Worm (Caenorhabditis elegans) whole organism, L1 larva: ENCODE results near the gene sqv-7.

Source experiments
- C16A3.4 ChIP-seq: fragments of 150-350 bp; optimal IDR thresholded peaks from 2 replicates; lab custom pipeline; 2014; ENCODE audit warnings: missing biosample characterization, missing genetic modification characterization
- C34B4.2 ChIP-seq: sonication (generic microtip); optimal IDR thresholded peaks from 2 replicates; lab custom pipeline; 2017; ENCODE audit warnings: mild to moderate bottlenecking, missing genetic modification characterization, missing compliant biosample characterization
- alr-1 ChIP-seq: fragments of 200-800 bp; sonication (Bioruptor generic); optimal IDR thresholded peaks from 2 replicates; lab custom pipeline; 2018; ENCODE audit warnings: borderline replicate concordance, mild to moderate bottlenecking, missing genetic modification characterization, missing compliant biosample characterization
- blmp-1 ChIP-seq: fragments of 150-350 bp; optimal IDR thresholded peaks from 2 replicates; lab custom pipeline; 2014; ENCODE audit warnings: missing biosample characterization, missing genetic modification characterization
- ceh-63 ChIP-seq: fragments of 200-800 bp; sonication (Bioruptor generic); optimal IDR thresholded peaks from 2 replicates; lab custom pipeline; 2018; ENCODE audit warnings: mild to moderate bottlenecking, missing genetic modification characterization, missing compliant biosample characterization
- ceh-8 ChIP-seq: fragments of 200-800 bp; sonication (Bioruptor generic); optimal IDR thresholded peaks from 2 replicates; lab custom pipeline; 2018; ENCODE audit warnings: mild to moderate bottlenecking, missing genetic modification characterization, moderate library complexity, missing compliant biosample characterization
- ceh-82 ChIP-seq, 3 experiments: fragments of 150-350 bp in 1 of 3; sonication (generic microtip) in 2 of 3; optimal IDR thresholded peaks; 2 replicates each; lab custom pipeline; 2014 to 2017; ENCODE audit warnings: missing biosample characterization in 3 of 3, missing genetic modification characterization in 3 of 3
- ceh-88 ChIP-seq: fragments of 200-800 bp; sonication (Bioruptor generic); IDR thresholded peaks from 2 replicates; pipeline ENCODE4 v1.3.6; 2022; ENCODE audit warnings: missing genetic modification characterization, missing compliant biosample characterization
- ceh-90 ChIP-seq: sonication (generic microtip); optimal IDR thresholded peaks from 2 replicates; lab custom pipeline; 2016; ENCODE audit warnings: missing genetic modification characterization, missing compliant biosample characterization
- ces-1 ChIP-seq: fragments of 150-350 bp; optimal IDR thresholded peaks from 2 replicates; lab custom pipeline; 2014; ENCODE audit warnings: missing biosample characterization, missing genetic modification reagents, missing genetic modification characterization
- dsc-1 ChIP-seq: sonication (generic microtip); optimal IDR thresholded peaks from 2 replicates; lab custom pipeline; 2016; ENCODE audit warnings: mild to moderate bottlenecking, missing genetic modification characterization, missing compliant biosample characterization
- efl-3 ChIP-seq: fragments of 200-800 bp; sonication (Bioruptor generic); optimal IDR thresholded peaks from 2 replicates; lab custom pipeline; 2018; ENCODE audit warnings: mild to moderate bottlenecking, missing genetic modification characterization, missing compliant biosample characterization
- egl-13 ChIP-seq: sonication (generic microtip); optimal IDR thresholded peaks from 2 replicates; lab custom pipeline; 2016; ENCODE audit warnings: missing genotype, missing genetic modification reagents, missing genetic modification characterization, missing compliant biosample characterization
- egl-27 ChIP-seq, 2 experiments: fragments of 150-350 bp in 1 of 2; sonication (generic microtip); optimal IDR thresholded peaks; 3 replicates each; lab custom pipeline; 2017 to 2018; ENCODE audit warnings: missing biosample characterization in 2 of 2, missing genetic modification characterization in 2 of 2, missing genetic modification reagents in 2 of 2
- elt-3 ChIP-seq, 6 experiments: fragments of 150-350 bp in 1 of 6; sonication (generic microtip); optimal IDR thresholded peaks; 2 replicates each; lab custom pipeline; 2017 to 2018; ENCODE audit warnings: missing biosample characterization in 6 of 6, missing genetic modification characterization in 6 of 6, inconsistent platforms in 1 of 6
- fkh-10 ChIP-seq: sonication (generic microtip); optimal IDR thresholded peaks from 2 replicates; lab custom pipeline; 2017; ENCODE audit warnings: missing biosample characterization, missing genetic modification reagents, missing genetic modification characterization
- fkh-4 ChIP-seq: sonication (generic microtip); optimal IDR thresholded peaks from 2 replicates; lab custom pipeline; 2016; ENCODE audit warnings: missing compliant biosample characterization, missing genetic modification characterization, borderline replicate concordance
- grh-1 ChIP-seq: fragments of 200-800 bp; sonication (Bioruptor generic); IDR thresholded peaks from 2 replicates; pipeline ENCODE4 v1.3.6; 2022; ENCODE audit warnings: missing genetic modification reagents, missing genetic modification characterization, missing compliant biosample characterization
- hlh-17 ChIP-seq: fragments of 200-800 bp; sonication (Bioruptor generic); optimal IDR thresholded peaks from 2 replicates; lab custom pipeline; 2018; ENCODE audit warnings: missing genetic modification characterization, mild to moderate bottlenecking, missing compliant biosample characterization, moderate library complexity, borderline replicate concordance
- hlh-4 ChIP-seq: sonication (generic microtip); optimal IDR thresholded peaks from 2 replicates; lab custom pipeline; 2016; ENCODE audit warnings: mild to moderate bottlenecking, missing genetic modification characterization, missing compliant biosample characterization
- hpl-2 ChIP-seq: fragments of 150-350 bp; optimal IDR thresholded peaks from 2 replicates; lab custom pipeline; 2014; ENCODE audit warnings: missing biosample characterization, missing genetic modification reagents, missing genetic modification characterization
- irx-1 ChIP-seq: sonication (generic microtip); optimal IDR thresholded peaks from 2 replicates; lab custom pipeline; 2016; ENCODE audit warnings: missing genetic modification characterization, missing compliant biosample characterization
- isw-1 ChIP-seq: fragments of 200-800 bp; sonication (Bioruptor generic); IDR thresholded peaks from 2 replicates; pipeline ENCODE4 v1.3.6; 2022; ENCODE audit warnings: missing genetic modification characterization, missing compliant biosample characterization
- jun-1 ChIP-seq: fragments of 150-350 bp; optimal IDR thresholded peaks from 2 replicates; lab custom pipeline; 2014; ENCODE audit warnings: missing biosample characterization, missing genetic modification reagents, missing genetic modification characterization
- lin-13 ChIP-seq: fragments of 150-350 bp; optimal IDR thresholded peaks from 2 replicates; lab custom pipeline; 2014; ENCODE audit warnings: missing biosample characterization, missing genetic modification reagents, missing genetic modification characterization
- lin-15B ChIP-seq: fragments of 150-350 bp; sonication (generic microtip); optimal IDR thresholded peaks from 3 replicates; lab custom pipeline; 2014; ENCODE audit warnings: missing biosample characterization, missing genetic modification characterization
- lin-35 ChIP-seq, 2 experiments: fragments of 150-350 bp; optimal IDR thresholded peaks; 2 replicates each; lab custom pipeline; 2014; ENCODE audit warnings: missing biosample characterization in 2 of 2, missing genetic modification characterization in 2 of 2, missing genetic modification reagents in 2 of 2
- lir-3 ChIP-seq: sonication (generic microtip); optimal IDR thresholded peaks from 2 replicates; lab custom pipeline; 2016; ENCODE audit warnings: mild to moderate bottlenecking, missing genetic modification characterization, moderate library complexity, missing compliant biosample characterization; ENCODE audit not compliant: poor library complexity
- mab-9 ChIP-seq: fragments of 200-800 bp; sonication (Bioruptor generic); IDR thresholded peaks from 2 replicates; pipeline ENCODE4 v1.3.6; 2022; ENCODE audit warnings: missing genetic modification reagents, missing genetic modification characterization, missing compliant biosample characterization
- nhr-11 ChIP-seq: fragments of 150-350 bp; optimal IDR thresholded peaks from 2 replicates; lab custom pipeline; 2014; ENCODE audit warnings: missing biosample characterization, missing genetic modification characterization
- nhr-12 ChIP-seq: sonication (generic microtip); optimal IDR thresholded peaks from 2 replicates; lab custom pipeline; 2017; ENCODE audit warnings: missing biosample characterization, missing genetic modification characterization
- nhr-20 ChIP-seq: sonication (generic microtip); optimal IDR thresholded peaks from 2 replicates; lab custom pipeline; 2016; ENCODE audit warnings: mild to moderate bottlenecking, missing genetic modification characterization, missing compliant biosample characterization
- nhr-237 ChIP-seq: fragments of 150-350 bp; optimal IDR thresholded peaks from 2 replicates; lab custom pipeline; 2014; ENCODE audit warnings: missing biosample characterization, missing genetic modification characterization
- nhr-28 ChIP-seq: fragments of 150-350 bp; optimal IDR thresholded peaks from 2 replicates; lab custom pipeline; 2014; ENCODE audit warnings: missing biosample characterization, missing genetic modification characterization
- nhr-47 ChIP-seq: sonication (generic microtip); optimal IDR thresholded peaks from 2 replicates; lab custom pipeline; 2016; ENCODE audit warnings: mild to moderate bottlenecking, missing genetic modification characterization, moderate library complexity, missing compliant biosample characterization
- nhr-71 ChIP-seq: sonication (generic microtip); optimal IDR thresholded peaks from 2 replicates; lab custom pipeline; 2016; ENCODE audit warnings: mild to moderate bottlenecking, missing genetic modification characterization, moderate library complexity, missing compliant biosample characterization
- nhr-76 ChIP-seq: sonication (generic microtip); optimal IDR thresholded peaks from 2 replicates; lab custom pipeline; 2017; ENCODE audit warnings: missing biosample characterization, missing genetic modification characterization
- nhr-90 ChIP-seq: sonication (generic microtip); optimal IDR thresholded peaks from 2 replicates; lab custom pipeline; 2016; ENCODE audit warnings: mild to moderate bottlenecking, missing genetic modification characterization, missing compliant biosample characterization; ENCODE audit not compliant: poor library complexity
- pag-3 ChIP-seq: sonication (generic microtip); optimal IDR thresholded peaks from 2 replicates; lab custom pipeline; 2017; ENCODE audit warnings: missing genetic modification characterization, mild to moderate bottlenecking, missing compliant biosample characterization, antibody characterized with exemption, borderline replicate concordance; ENCODE audit not compliant: insufficient read depth
- pqm-1 ChIP-seq: sonication (generic microtip); optimal IDR thresholded peaks from 3 replicates; lab custom pipeline; 2017; ENCODE audit warnings: missing biosample characterization, missing genetic modification characterization
- skn-1 ChIP-seq: fragments of 150-350 bp; optimal IDR thresholded peaks from 2 replicates; lab custom pipeline; 2014; ENCODE audit warnings: missing biosample characterization, missing genetic modification characterization
- snpc-4 ChIP-seq: fragments of 150-350 bp; optimal IDR thresholded peaks from 2 replicates; lab custom pipeline; 2014; ENCODE audit warnings: missing biosample characterization, missing genetic modification characterization
- sox-4 ChIP-seq: sonication (generic microtip); optimal IDR thresholded peaks from 2 replicates; lab custom pipeline; 2016; ENCODE audit warnings: missing genetic modification characterization, missing compliant biosample characterization
- sptf-1 ChIP-seq: fragments of 150-350 bp; optimal IDR thresholded peaks from 2 replicates; lab custom pipeline; 2014; ENCODE audit warnings: missing biosample characterization, missing genetic modification characterization
- sup-37 ChIP-seq: fragments of 200-800 bp; sonication (Bioruptor generic); optimal IDR thresholded peaks from 2 replicates; lab custom pipeline; 2018; ENCODE audit warnings: mild to moderate bottlenecking, missing genetic modification characterization, missing compliant biosample characterization
- swsn-7 ChIP-seq: sonication (generic microtip); optimal IDR thresholded peaks from 2 replicates; lab custom pipeline; 2016; ENCODE audit warnings: missing genetic modification characterization, missing compliant biosample characterization
- unc-30 ChIP-seq: sonication (generic microtip); optimal IDR thresholded peaks from 2 replicates; lab custom pipeline; 2017; ENCODE audit warnings: missing biosample characterization, missing genetic modification characterization
- unc-62 ChIP-seq: fragments of 150-350 bp; optimal IDR thresholded peaks from 2 replicates; lab custom pipeline; 2014; ENCODE audit warnings: missing biosample characterization, missing genetic modification reagents, missing genetic modification characterization
- unc-86 ChIP-seq: sonication (generic microtip); optimal IDR thresholded peaks from 2 replicates; lab custom pipeline; 2016; ENCODE audit warnings: missing genetic modification characterization, missing compliant biosample characterization
- vab-15 ChIP-seq: sonication (generic microtip); optimal IDR thresholded peaks from 2 replicates; lab custom pipeline; 2017; ENCODE audit warnings: missing genotype, mild to moderate bottlenecking, missing genetic modification characterization, missing compliant biosample characterization
- xbp-1 ChIP-seq: sonication (generic microtip); optimal IDR thresholded peaks from 2 replicates; lab custom pipeline; 2016; ENCODE audit warnings: missing genetic modification characterization, missing compliant biosample characterization
- zag-1 ChIP-seq: fragments of 150-350 bp; optimal IDR thresholded peaks from 2 replicates; lab custom pipeline; 2014; ENCODE audit warnings: missing biosample characterization, missing genetic modification characterization
- zip-4 ChIP-seq: fragments of 200-800 bp; sonication (Bioruptor generic); optimal IDR thresholded peaks from 2 replicates; lab custom pipeline; 2018; ENCODE audit warnings: mild to moderate bottlenecking, missing genetic modification characterization, moderate library complexity, missing compliant biosample characterization

The sqv-7 gene

ce11 chrII:6974011-6974410 is 38.5 kb downstream of the sqv-7 start (continued):
- TF ChIP-seq nhr-71 (tag; lab: Kevin White, UChicago) = peak; percentile 66
- peak; percentile 43 for TF ChIP-seq xbp-1 (tag; lab: Kevin White, UChicago)
- no peak for TF ChIP-seq hpl-2 (GFP tag; lab: Kevin White, UChicago)
- peak; percentile 2 for TF ChIP-seq fkh-10
- no peak for TF ChIP-seq vab-15
- TF ChIP-seq C16A3.4 = peak; percentile 42
- TF ChIP-seq zip-4 = no peak
- no peak for TF ChIP-seq unc-62
- peak; percentile 53 for TF ChIP-seq skn-1 (tag; lab: Kevin White, UChicago)
- no peak for TF ChIP-seq sptf-1
- TF ChIP-seq alr-1 (tag; lab: Kevin White, UChicago) = no peak
- TF ChIP-seq swsn-7 (tag; lab: Kevin White, UChicago) = peak; percentile 44
- TF ChIP-seq pag-3 (tag; lab: Kevin White, UChicago) = no peak
- no peak for TF ChIP-seq ceh-63 (GFP tag; lab: Kevin White, UChicago)
- TF ChIP-seq pqm-1 (tag; lab: Kevin White, UChicago) = no peak
- TF ChIP-seq C34B4.2 (tag; lab: Kevin White, UChicago) = no peak
- no peak for TF ChIP-seq jun-1 (tag; lab: Kevin White, UChicago)
- no peak for TF ChIP-seq ceh-90 (tag; lab: Kevin White, UChicago)
- TF ChIP-seq nhr-28 = no peak
- peak; percentile 13 for TF ChIP-seq nhr-20 (tag; lab: Kevin White, UChicago)
- no peak for TF ChIP-seq efl-3 (GFP tag; lab: Kevin White, UChicago)
- no peak for TF ChIP-seq egl-13
- TF ChIP-seq ceh-82 (tag; optimal IDR thresholded peaks at IDR 0.05; lab: Kevin White, UChicago) = peak; percentile 17 to 60 (median 21)
- TF ChIP-seq snpc-4 (tag; lab: Kevin White, UChicago) = peak; percentile 43
- no peak for TF ChIP-seq egl-27 (tag; optimal IDR thresholded peaks at IDR 0.05; lab: Kevin White, UChicago)
- TF ChIP-seq nhr-237 (tag; lab: Kevin White, UChicago) = no peak
- peak; percentile 32 for TF ChIP-seq lin-15B (tag; lab: Kevin White, UChicago)
- TF ChIP-seq dsc-1 (tag; lab: Kevin White, UChicago) = peak; percentile 35
- no peak for TF ChIP-seq hlh-4 (tag; lab: Kevin White, UChicago)
- no peak for TF ChIP-seq nhr-76 (tag; lab: Kevin White, UChicago)
- TF ChIP-seq sup-37 (GFP tag; lab: Kevin White, UChicago) = no peak
- TF ChIP-seq lin-35 (GFP tag; optimal IDR thresholded peaks at IDR 0.05; lab: Kevin White, UChicago) = peak; percentile 93 to 97
- no peak for TF ChIP-seq sox-4 (tag; lab: Kevin White, UChicago)
- TF ChIP-seq isw-1 = peak; percentile 52
- TF ChIP-seq lir-3 (tag; lab: Kevin White, UChicago) = no peak
- no peak for TF ChIP-seq nhr-90 (tag; lab: Kevin White, UChicago)
- no peak for TF ChIP-seq fkh-4 (tag; lab: Kevin White, UChicago)
- no peak for TF ChIP-seq zag-1 (tag; lab: Kevin White, UChicago)
- TF ChIP-seq nhr-11 (tag; lab: Kevin White, UChicago) = no peak
- peak; percentile 28 for TF ChIP-seq unc-86 (tag; lab: Kevin White, UChicago)
- TF ChIP-seq ceh-8 = no peak
- no peak for TF ChIP-seq grh-1 (GFP tag; lab: Robert Waterston, UW)
- no peak for TF ChIP-seq mab-9 (GFP tag; lab: Robert Waterston, UW)
- peak; percentile 10 for TF ChIP-seq blmp-1
- TF ChIP-seq elt-3 (tag; optimal IDR thresholded peaks at IDR 0.05; lab: Kevin White, UChicago) = no peak
- TF ChIP-seq irx-1 (tag; lab: Kevin White, UChicago) = no peak
- no peak for TF ChIP-seq hlh-17 (GFP tag; lab: Kevin White, UChicago)
- peak; percentile 71 for TF ChIP-seq nhr-47 (tag; lab: Kevin White, UChicago)
- no peak for TF ChIP-seq nhr-12 (tag; lab: Kevin White, UChicago)
- TF ChIP-seq ceh-88 (GFP tag; lab: Robert Waterston, UW) = no peak
- no peak for TF ChIP-seq ces-1 (GFP tag; lab: Kevin White, UChicago)
- TF ChIP-seq lin-13 = peak; percentile 8
- no peak for TF ChIP-seq unc-30 (tag; lab: Kevin White, UChicago)
